Fruit fly (Drosophila melanogaster) whole organism, embryonic: ENCODE results near the gene Npc2g.

ENCODE experiments used
- Atf-2 ChIP-seq: fragments of 200-800 bp; sonication (Bioruptor generic); optimal IDR thresholded peaks from 2 replicates; lab custom pipeline; 2016; ENCODE audit warnings: missing biosample characterization, missing genetic modification characterization
- CG10274 ChIP-seq: fragments of 200-800 bp; sonication (Bioruptor generic); optimal IDR thresholded peaks from 3 replicates; lab custom pipeline; 2017; ENCODE audit warnings: missing biosample characterization, mild to moderate bottlenecking, missing genetic modification characterization
- CG10321 ChIP-seq: fragments of 200-800 bp; sonication (Bioruptor generic); IDR thresholded peaks from 2 replicates; pipeline ENCODE4 v1.3.6; 2022; ENCODE audit warnings: missing biosample characterization, missing genetic modification characterization
- CG12236 ChIP-seq: fragments of 200-800 bp; sonication (Bioruptor generic); optimal IDR thresholded peaks from 2 replicates; lab custom pipeline; 2016; ENCODE audit warnings: missing biosample characterization, missing genetic modification characterization
- CG12744 ChIP-seq: fragments of 200-800 bp; sonication (Bioruptor generic); optimal IDR thresholded peaks from 2 replicates; lab custom pipeline; 2016; ENCODE audit warnings: missing biosample characterization, missing genetic modification characterization
- CG1602 ChIP-seq: fragments of 200-800 bp; sonication (Bioruptor generic); optimal IDR thresholded peaks from 3 replicates; lab custom pipeline; 2016; ENCODE audit warnings: missing biosample characterization, missing genetic modification characterization
- CG3281 ChIP-seq: fragments of 200-800 bp; sonication (Bioruptor generic); optimal IDR thresholded peaks from 3 replicates; lab custom pipeline; 2017; ENCODE audit warnings: missing biosample characterization, mild to moderate bottlenecking, missing genetic modification characterization
- CG42726 ChIP-seq: fragments of 200-800 bp; sonication (Bioruptor generic); IDR thresholded peaks from 2 replicates; pipeline ENCODE4 v1.3.6; 2022; ENCODE audit warnings: missing biosample characterization, missing genetic modification characterization; ENCODE audit not compliant: partially characterized antibody
- CG4730 ChIP-seq: fragments of 200-800 bp; sonication (Bioruptor generic); IDR thresholded peaks from 2 replicates; pipeline ENCODE4 v1.3.6; 2022; ENCODE audit warnings: missing biosample characterization, missing genetic modification characterization
- CG5245 ChIP-seq: fragments of 200-800 bp; sonication (Bioruptor generic); optimal IDR thresholded peaks from 3 replicates; lab custom pipeline; 2016; ENCODE audit warnings: missing biosample characterization, missing genetic modification characterization
- CG6765 ChIP-seq: fragments of 200-800 bp; sonication (Bioruptor generic); optimal IDR thresholded peaks from 3 replicates; lab custom pipeline; 2017; ENCODE audit warnings: missing biosample characterization, mild to moderate bottlenecking, missing genetic modification characterization
- CG6791 ChIP-seq: fragments of 200-800 bp; sonication (Bioruptor generic); IDR thresholded peaks from 3 replicates; pipeline ENCODE4 v1.3.6; 2022; ENCODE audit warnings: missing biosample characterization, missing genetic modification characterization; ENCODE audit not compliant: partially characterized antibody
- CG8359 ChIP-seq: fragments of 200-800 bp; sonication (Bioruptor generic); optimal IDR thresholded peaks from 2 replicates; lab custom pipeline; 2017; ENCODE audit warnings: missing biosample characterization, mild to moderate bottlenecking, missing genetic modification characterization, borderline replicate concordance
- Camta ChIP-seq: fragments of 200-800 bp; sonication (Bioruptor generic); optimal IDR thresholded peaks from 2 replicates; lab custom pipeline; 2016; ENCODE audit warnings: missing biosample characterization, missing genetic modification characterization
- Deaf1 ChIP-seq: fragments of 200-800 bp; optimal IDR thresholded peaks from 3 replicates; lab custom pipeline; 2019; ENCODE audit warnings: missing biosample characterization, mild to moderate bottlenecking, missing genetic modification characterization, moderate library complexity
- E2f1 ChIP-seq: fragments of 200-800 bp; sonication (Bioruptor generic); IDR thresholded peaks from 2 replicates; pipeline ENCODE4 v1.3.6; 2022; ENCODE audit warnings: missing biosample characterization, missing genetic modification characterization
- Eip74EF ChIP-seq, 2 experiments: fragments of 200-800 bp in 1 of 2; fragments of >200 bp in 1 of 2; sonication (Bioruptor generic) in 1 of 2; optimal IDR thresholded peaks; 2 replicates each; lab custom pipeline; 2017 to 2019; ENCODE audit warnings: missing biosample characterization in 2 of 2, missing genetic modification characterization in 2 of 2, mild to moderate bottlenecking in 1 of 2, moderate library complexity in 1 of 2
- Ets65A ChIP-seq: fragments of 200-800 bp; sonication (Bioruptor generic); peaks from one replicate; lab custom pipeline; 2016; ENCODE audit warnings: missing biosample characterization, missing genetic modification characterization
- GATAe ChIP-seq: fragments of 200-800 bp; sonication (Bioruptor generic); conservative IDR thresholded peaks from 2 replicates; pipeline ENCODE4 v1.3.6; 2022; ENCODE audit warnings: missing biosample characterization, missing genetic modification characterization
- Hey ChIP-seq: fragments of 200-800 bp; sonication (Bioruptor generic); optimal IDR thresholded peaks from 3 replicates; lab custom pipeline; 2018; ENCODE audit warnings: missing biosample characterization, mild to moderate bottlenecking, missing genetic modification characterization
- HmgD ChIP-seq: fragments of 200-800 bp; sonication (Bioruptor generic); optimal IDR thresholded peaks from 3 replicates; lab custom pipeline; 2016; ENCODE audit warnings: missing biosample characterization, missing genetic modification characterization
- Hmr ChIP-seq: fragments of 200-800 bp; sonication (Bioruptor generic); optimal IDR thresholded peaks from 3 replicates; lab custom pipeline; 2017; ENCODE audit warnings: mild to moderate bottlenecking, missing biosample characterization, missing genetic modification reagents, missing genetic modification characterization
- Hsf ChIP-seq: fragments of 200-800 bp; sonication (Bioruptor generic); optimal IDR thresholded peaks from 3 replicates; lab custom pipeline; 2016; ENCODE audit warnings: missing biosample characterization, missing genetic modification characterization
- Max ChIP-seq: fragments of 200-800 bp; sonication (Bioruptor generic); optimal IDR thresholded peaks from 2 replicates; lab custom pipeline; 2016; ENCODE audit warnings: missing biosample characterization, mild to moderate bottlenecking, missing genetic modification characterization
- Med ChIP-seq: fragments of 200-800 bp; sonication (Bioruptor generic); peaks from one replicate; lab custom pipeline; 2016; ENCODE audit warnings: missing biosample characterization, missing genetic modification characterization, mild to moderate bottlenecking, inconsistent platforms, moderate library complexity
- Nf-YB ChIP-seq: fragments of 200-800 bp; sonication (Bioruptor generic); optimal IDR thresholded peaks from 3 replicates; lab custom pipeline; 2019; ENCODE audit warnings: missing biosample characterization, mild to moderate bottlenecking, missing genetic modification characterization, moderate library complexity
- Sox102F ChIP-seq: fragments of 200-800 bp; sonication (Bioruptor generic); optimal IDR thresholded peaks from 2 replicates; lab custom pipeline; 2018; ENCODE audit warnings: missing biosample characterization, mild to moderate bottlenecking, missing genetic modification characterization, moderate library complexity
- Sry-β ChIP-seq: fragments of 200-800 bp; sonication (Bioruptor generic); optimal IDR thresholded peaks from 2 replicates; lab custom pipeline; 2018; ENCODE audit warnings: missing biosample characterization, mild to moderate bottlenecking, missing genetic modification characterization, moderate library complexity
- ato ChIP-seq: fragments of 200-800 bp; sonication (Bioruptor generic); IDR thresholded peaks from 2 replicates; pipeline ENCODE4 v1.3.6; 2022; ENCODE audit warnings: missing biosample characterization, missing genetic modification characterization; ENCODE audit not compliant: partially characterized antibody
- bab2 ChIP-seq: fragments of 200-800 bp; sonication (Bioruptor generic); optimal IDR thresholded peaks from 2 replicates; lab custom pipeline; 2016; ENCODE audit warnings: missing biosample characterization, missing genetic modification characterization
- bigmax ChIP-seq: fragments of 200-800 bp; sonication (Bioruptor generic); optimal IDR thresholded peaks from 2 replicates; lab custom pipeline; 2018; ENCODE audit warnings: missing biosample characterization, mild to moderate bottlenecking, missing genetic modification characterization
- bsh ChIP-seq, 2 experiments: fragments of 200-800 bp; sonication (Bioruptor generic); optimal IDR thresholded peaks; 2 replicates each; lab custom pipeline; 2017 to 2018; ENCODE audit warnings: mild to moderate bottlenecking in 2 of 2, missing biosample characterization in 2 of 2, missing genetic modification characterization in 2 of 2, moderate library complexity in 1 of 2
- chif ChIP-seq, 2 experiments: fragments of 200-800 bp; sonication (Bioruptor generic); optimal IDR thresholded peaks; 3 replicates each; lab custom pipeline; 2016; ENCODE audit warnings: missing biosample characterization in 2 of 2, missing genetic modification characterization in 2 of 2
- crp ChIP-seq, 2 experiments: fragments of 200-800 bp; sonication (Bioruptor generic); optimal IDR thresholded peaks; 2 replicates in 1 of 2; 3 replicates in 1 of 2; lab custom pipeline; 2017; ENCODE audit warnings: missing biosample characterization in 2 of 2, missing genetic modification characterization in 2 of 2, mild to moderate bottlenecking in 1 of 2, moderate library complexity in 1 of 2
- dan ChIP-seq: fragments of 200-800 bp; sonication (Bioruptor generic); IDR thresholded peaks from 2 replicates; pipeline ENCODE4 v1.3.6; 2022; ENCODE audit warnings: missing biosample characterization, missing genetic modification characterization
- dmrt11E ChIP-seq: fragments of 200-800 bp; sonication (Bioruptor generic); optimal IDR thresholded peaks from 3 replicates; lab custom pipeline; 2018; ENCODE audit warnings: missing biosample characterization, mild to moderate bottlenecking, missing genetic modification characterization, moderate library complexity
- inv ChIP-seq: fragments of 200-800 bp; sonication (Bioruptor generic); IDR thresholded peaks from 2 replicates; pipeline ENCODE4 v1.3.6; 2022; ENCODE audit warnings: missing biosample characterization, missing genetic modification characterization; ENCODE audit not compliant: partially characterized antibody
- oc ChIP-seq: fragments of 200-800 bp; sonication (Bioruptor generic); optimal IDR thresholded peaks from 2 replicates; lab custom pipeline; 2018; ENCODE audit warnings: missing biosample characterization, mild to moderate bottlenecking, missing genetic modification characterization, moderate library complexity
- peb ChIP-seq: fragments of 200-800 bp; sonication (Bioruptor generic); IDR thresholded peaks from 2 replicates; pipeline ENCODE4 v1.3.6; 2022; ENCODE audit warnings: missing biosample characterization, missing genetic modification characterization
- pros ChIP-seq: fragments of 200-800 bp; sonication (Bioruptor generic); optimal IDR thresholded peaks from 3 replicates; lab custom pipeline; 2019; ENCODE audit warnings: missing biosample characterization, mild to moderate bottlenecking, missing genetic modification characterization, moderate library complexity
- ro ChIP-seq: fragments of 200-800 bp; sonication (Bioruptor generic); IDR thresholded peaks from 2 replicates; pipeline ENCODE4 v1.3.6; 2022; ENCODE audit warnings: missing biosample characterization, missing genetic modification characterization
- sens ChIP-seq: fragments of 200-800 bp; sonication (Bioruptor generic); peaks from one replicate; lab custom pipeline; 2016; ENCODE audit warnings: missing biosample characterization, missing genetic modification characterization
- seq ChIP-seq: fragments of 200-800 bp; sonication (Bioruptor generic); IDR thresholded peaks from 2 replicates; pipeline ENCODE4 v1.3.6; 2022; ENCODE audit warnings: missing biosample characterization, missing genetic modification characterization
- slbo ChIP-seq: fragments of 200-800 bp; sonication (Bioruptor generic); IDR thresholded peaks from 2 replicates; pipeline ENCODE4 v1.3.6; 2022; ENCODE audit warnings: missing biosample characterization, missing genetic modification characterization
- slou ChIP-seq: fragments of 200-800 bp; sonication (Bioruptor generic); optimal IDR thresholded peaks from 3 replicates; lab custom pipeline; 2016; ENCODE audit warnings: missing biosample characterization, missing genetic modification characterization
- slp2 ChIP-seq: fragments of 200-800 bp; sonication (Bioruptor generic); optimal IDR thresholded peaks from 2 replicates; lab custom pipeline; 2016; ENCODE audit warnings: missing biosample characterization, missing genetic modification characterization
- tll ChIP-seq, 2 experiments: fragments of 200-800 bp in 1 of 2; fragments of >200 bp in 1 of 2; sonication (Bioruptor generic) in 1 of 2; optimal IDR thresholded peaks; 2 replicates each; lab custom pipeline; 2017 to 2019; ENCODE audit warnings: missing biosample characterization in 2 of 2, missing genetic modification characterization in 2 of 2, mild to moderate bottlenecking in 1 of 2, moderate library complexity in 1 of 2

The Npc2g gene

DNA sequence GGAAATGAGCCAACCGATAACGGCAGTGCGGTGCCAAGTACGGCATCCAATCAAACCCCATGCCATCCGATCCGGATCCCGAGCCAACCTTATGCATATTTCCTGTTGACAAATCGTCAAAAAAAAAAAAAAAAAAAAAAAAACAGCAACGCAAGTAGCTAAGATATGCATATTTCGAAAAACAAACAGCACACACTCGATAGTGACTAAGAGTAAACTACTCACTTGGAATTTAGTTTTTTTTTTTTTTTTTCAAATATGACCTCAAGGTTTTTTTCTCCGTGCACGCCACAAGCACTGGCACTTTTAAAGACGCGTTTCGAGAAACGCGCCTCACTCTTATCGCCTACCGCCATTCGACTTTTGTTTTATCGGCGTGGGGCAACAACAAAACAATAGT lies 30.2 kb upstream of the Npc2g start (continued):
- peak; percentile 74 for TF ChIP-seq Med
- TF ChIP-seq bsh (GFP tag; optimal IDR thresholded peaks at IDR 0.05; lab: Kevin White, UChicago): peak in 1 of 2 experiments; percentile 34
- TF ChIP-seq Hsf (GFP tag; lab: Kevin White, UChicago): peak; percentile 31
- TF ChIP-seq dmrt11E: peak; percentile 39
- TF ChIP-seq Sox102F (GFP tag; lab: Kevin White, UChicago): peak; percentile 21
- no peak for TF ChIP-seq Deaf1 (tag; lab: Kevin White, UChicago)

DNA sequence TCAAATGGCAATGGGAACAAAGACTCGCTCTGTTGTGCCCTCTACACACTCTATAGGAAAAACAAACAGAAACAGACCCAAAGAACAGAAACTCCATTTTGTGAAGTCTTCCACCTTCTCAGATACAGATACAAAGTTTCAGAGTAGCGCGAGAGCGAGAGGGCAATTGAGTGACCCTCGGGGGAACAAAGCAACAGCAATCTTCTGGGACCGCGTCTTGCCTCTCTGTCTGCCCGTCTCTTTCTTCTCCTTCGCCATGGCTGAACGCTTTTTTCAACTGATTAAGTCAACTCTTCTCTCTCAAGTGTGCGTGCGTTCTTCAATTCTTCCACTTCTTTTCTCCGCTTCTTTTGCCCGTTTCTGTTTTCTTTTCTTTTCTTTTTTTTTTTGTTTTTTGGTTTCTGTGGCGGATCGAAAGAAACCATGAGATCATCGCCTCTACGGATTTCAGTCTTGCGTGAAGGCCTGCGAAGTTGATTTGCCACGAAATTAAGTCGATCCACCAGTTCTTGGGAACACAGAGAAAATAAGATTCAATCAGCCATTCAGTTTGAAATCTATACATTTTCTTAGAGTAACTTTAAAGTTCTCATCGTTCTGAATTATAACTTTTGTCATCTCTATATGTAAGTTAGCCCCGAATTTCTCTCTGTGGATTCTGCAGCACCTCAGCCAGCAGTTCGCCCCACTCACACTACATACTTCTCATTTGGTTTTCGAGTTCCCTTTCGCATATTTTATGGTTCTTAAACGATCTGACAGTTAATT lies 27.9 kb upstream of the Npc2g start:
- no peak for TF ChIP-seq dmrt11E
- no peak for TF ChIP-seq ro (GFP tag; lab: Robert Waterston, UW)
- no peak for TF ChIP-seq seq (GFP tag; lab: Robert Waterston, UW)
- no peak for TF ChIP-seq peb (GFP tag; lab: Robert Waterston, UW)
- TF ChIP-seq CG10274 (GFP tag; lab: Kevin White, UChicago): no peak
- peak; percentile 88 for TF ChIP-seq pros (GFP tag; lab: Kevin White, UChicago)
- no peak for TF ChIP-seq Eip74EF (GFP tag; optimal IDR thresholded peaks at IDR 0.05; lab: Kevin White, UChicago)
- TF ChIP-seq CG12744 (GFP tag; lab: Kevin White, UChicago): no peak
- peak; percentile 63 for TF ChIP-seq sens (GFP tag; lab: Kevin White, UChicago)
- TF ChIP-seq Hmr: no peak
- no peak for TF ChIP-seq slou (GFP tag; lab: Kevin White, UChicago)
- peak; percentile 26; the same call in 1 of the 2 replicates for TF ChIP-seq slbo
- no peak for TF ChIP-seq GATAe
- TF ChIP-seq chif (GFP tag; optimal IDR thresholded peaks at IDR 0.05; lab: Kevin White, UChicago): no peak
- no peak for TF ChIP-seq bigmax (GFP tag; lab: Kevin White, UChicago)
- no peak for TF ChIP-seq CG4730 (GFP tag; lab: Robert Waterston, UW)
- TF ChIP-seq inv (GFP tag; lab: Robert Waterston, UW): no peak
- TF ChIP-seq CG6765 (GFP tag; lab: Kevin White, UChicago): no peak
- no peak for TF ChIP-seq crp (GFP tag; optimal IDR thresholded peaks at IDR 0.05; lab: Kevin White, UChicago)
- no peak for TF ChIP-seq CG12236
- no peak for TF ChIP-seq CG8359
- no peak for TF ChIP-seq dan (GFP tag; lab: Robert Waterston, UW)
- TF ChIP-seq CG6791 (GFP tag; lab: Robert Waterston, UW): no peak
- TF ChIP-seq Atf-2 (GFP tag; lab: Kevin White, UChicago): no peak
- no peak for TF ChIP-seq Camta
- TF ChIP-seq CG5245 (GFP tag; lab: Kevin White, UChicago): no peak
- TF ChIP-seq HmgD (GFP tag; lab: Kevin White, UChicago): no peak
- no peak for TF ChIP-seq slp2 (GFP tag; lab: Kevin White, UChicago)
- no peak for TF ChIP-seq CG42726 (GFP tag; lab: Robert Waterston, UW)
- peak; percentile 76 for TF ChIP-seq Nf-YB (GFP tag; lab: Kevin White, UChicago)
- TF ChIP-seq E2f1 (GFP tag; lab: Robert Waterston, UW): no peak
- TF ChIP-seq ato (GFP tag; lab: Robert Waterston, UW): no peak
- TF ChIP-seq Max (GFP tag; lab: Kevin White, UChicago): no peak
- TF ChIP-seq Sry-β (GFP tag; lab: Kevin White, UChicago): no peak
- no peak for TF ChIP-seq Hey (tag; lab: Kevin White, UChicago)
- peak; percentile 60 for TF ChIP-seq CG10321 (GFP tag; lab: Robert Waterston, UW)
- no peak for TF ChIP-seq oc (tag; lab: Kevin White, UChicago)
- no peak for TF ChIP-seq Ets65A (GFP tag; lab: Kevin White, UChicago)
- TF ChIP-seq CG3281 (GFP tag; lab: Kevin White, UChicago): no peak
- TF ChIP-seq bab2 (GFP tag; lab: Kevin White, UChicago): no peak
- no peak for TF ChIP-seq tll (GFP tag; optimal IDR thresholded peaks at IDR 0.05; lab: Kevin White, UChicago)
- TF ChIP-seq CG1602: no peak
